Worm (Caenorhabditis elegans) whole organism, L1 larva: Measurements from ENCODE around the gene Y38C1AA.7.

Experiments
- C04F5.9 ChIP-seq: sonication (generic microtip); optimal IDR thresholded peaks from 2 replicates; lab custom pipeline; 2016; ENCODE audit warnings: missing genetic modification characterization, missing compliant biosample characterization
- F16B12.6 ChIP-seq: fragments of 150-350 bp; optimal IDR thresholded peaks from 2 replicates; lab custom pipeline; 2014; ENCODE audit warnings: missing biosample characterization, missing genetic modification characterization
- aha-1 ChIP-seq: fragments of 150-350 bp; optimal IDR thresholded peaks from 2 replicates; lab custom pipeline; 2014; ENCODE audit warnings: missing biosample characterization, missing genetic modification characterization
- alr-1 ChIP-seq: fragments of 200-800 bp; sonication (Bioruptor generic); optimal IDR thresholded peaks from 2 replicates; lab custom pipeline; 2018; ENCODE audit warnings: borderline replicate concordance, mild to moderate bottlenecking, missing genetic modification characterization, missing compliant biosample characterization
- aly-2 ChIP-seq: fragments of 150-350 bp; optimal IDR thresholded peaks from 2 replicates; lab custom pipeline; 2014; ENCODE audit warnings: missing biosample characterization, missing genetic modification characterization
- ama-1 ChIP-seq: fragments of 150-350 bp; optimal IDR thresholded peaks from 2 replicates; lab custom pipeline; 2014
- blmp-1 ChIP-seq: fragments of 150-350 bp; optimal IDR thresholded peaks from 2 replicates; lab custom pipeline; 2014; ENCODE audit warnings: missing biosample characterization, missing genetic modification characterization
- ceh-63 ChIP-seq: fragments of 200-800 bp; sonication (Bioruptor generic); optimal IDR thresholded peaks from 2 replicates; lab custom pipeline; 2018; ENCODE audit warnings: mild to moderate bottlenecking, missing genetic modification characterization, missing compliant biosample characterization
- ceh-8 ChIP-seq: fragments of 200-800 bp; sonication (Bioruptor generic); optimal IDR thresholded peaks from 2 replicates; lab custom pipeline; 2018; ENCODE audit warnings: mild to moderate bottlenecking, missing genetic modification characterization, moderate library complexity, missing compliant biosample characterization
- ceh-82 ChIP-seq, 3 experiments: fragments of 150-350 bp in 1 of 3; sonication (generic microtip) in 2 of 3; optimal IDR thresholded peaks; 2 replicates each; lab custom pipeline; 2014 to 2017; ENCODE audit warnings: missing biosample characterization in 3 of 3, missing genetic modification characterization in 3 of 3
- ceh-88 ChIP-seq: fragments of 200-800 bp; sonication (Bioruptor generic); IDR thresholded peaks from 2 replicates; pipeline ENCODE4 v1.3.6; 2022; ENCODE audit warnings: missing genetic modification characterization, missing compliant biosample characterization
- ceh-90 ChIP-seq: sonication (generic microtip); optimal IDR thresholded peaks from 2 replicates; lab custom pipeline; 2016; ENCODE audit warnings: missing genetic modification characterization, missing compliant biosample characterization
- dsc-1 ChIP-seq: sonication (generic microtip); optimal IDR thresholded peaks from 2 replicates; lab custom pipeline; 2016; ENCODE audit warnings: mild to moderate bottlenecking, missing genetic modification characterization, missing compliant biosample characterization
- ets-5 ChIP-seq: fragments of 200-800 bp; sonication (Bioruptor generic); IDR thresholded peaks from 2 replicates; pipeline ENCODE4 v1.3.6; 2022; ENCODE audit warnings: missing genetic modification characterization, missing compliant biosample characterization
- fkh-10 ChIP-seq: sonication (generic microtip); optimal IDR thresholded peaks from 2 replicates; lab custom pipeline; 2017; ENCODE audit warnings: missing biosample characterization, missing genetic modification reagents, missing genetic modification characterization
- fkh-4 ChIP-seq: sonication (generic microtip); optimal IDR thresholded peaks from 2 replicates; lab custom pipeline; 2016; ENCODE audit warnings: missing compliant biosample characterization, missing genetic modification characterization, borderline replicate concordance
- fkh-8 ChIP-seq: sonication (generic microtip); optimal IDR thresholded peaks from 2 replicates; lab custom pipeline; 2016; ENCODE audit warnings: mild to moderate bottlenecking, missing genetic modification characterization, missing compliant biosample characterization
- hlh-4 ChIP-seq: sonication (generic microtip); optimal IDR thresholded peaks from 2 replicates; lab custom pipeline; 2016; ENCODE audit warnings: mild to moderate bottlenecking, missing genetic modification characterization, missing compliant biosample characterization
- hpl-2 ChIP-seq: fragments of 150-350 bp; optimal IDR thresholded peaks from 2 replicates; lab custom pipeline; 2014; ENCODE audit warnings: missing biosample characterization, missing genetic modification reagents, missing genetic modification characterization
- irx-1 ChIP-seq: sonication (generic microtip); optimal IDR thresholded peaks from 2 replicates; lab custom pipeline; 2016; ENCODE audit warnings: missing genetic modification characterization, missing compliant biosample characterization
- jun-1 ChIP-seq: fragments of 150-350 bp; optimal IDR thresholded peaks from 2 replicates; lab custom pipeline; 2014; ENCODE audit warnings: missing biosample characterization, missing genetic modification reagents, missing genetic modification characterization
- lin-13 ChIP-seq: fragments of 150-350 bp; optimal IDR thresholded peaks from 2 replicates; lab custom pipeline; 2014; ENCODE audit warnings: missing biosample characterization, missing genetic modification reagents, missing genetic modification characterization
- lin-15B ChIP-seq: fragments of 150-350 bp; sonication (generic microtip); optimal IDR thresholded peaks from 3 replicates; lab custom pipeline; 2014; ENCODE audit warnings: missing biosample characterization, missing genetic modification characterization
- lin-35 ChIP-seq, 2 experiments: fragments of 150-350 bp; optimal IDR thresholded peaks; 2 replicates each; lab custom pipeline; 2014; ENCODE audit warnings: missing biosample characterization in 2 of 2, missing genetic modification characterization in 2 of 2, missing genetic modification reagents in 2 of 2
- lin-39 ChIP-seq: fragments of 150-350 bp; optimal IDR thresholded peaks from 2 replicates; lab custom pipeline; 2014; ENCODE audit warnings: missing biosample characterization, missing genetic modification reagents, missing genetic modification characterization
- lir-3 ChIP-seq: sonication (generic microtip); optimal IDR thresholded peaks from 2 replicates; lab custom pipeline; 2016; ENCODE audit warnings: mild to moderate bottlenecking, missing genetic modification characterization, moderate library complexity, missing compliant biosample characterization; ENCODE audit not compliant: poor library complexity
- lsy-2 ChIP-seq, 2 experiments: fragments of 150-350 bp; optimal IDR thresholded peaks; 2 replicates each; lab custom pipeline; 2014; ENCODE audit warnings: missing biosample characterization in 2 of 2, missing genetic modification characterization in 2 of 2
- mdl-1 ChIP-seq, 2 experiments: fragments of 150-350 bp; optimal IDR thresholded peaks; 2 replicates each; lab custom pipeline; 2014 to 2017; ENCODE audit warnings: missing biosample characterization in 2 of 2, missing genetic modification characterization in 2 of 2, inconsistent platforms in 1 of 2
- mef-2 ChIP-seq: fragments of 150-350 bp; optimal IDR thresholded peaks from 2 replicates; lab custom pipeline; 2014; ENCODE audit warnings: missing biosample characterization, missing genetic modification characterization
- mep-1 ChIP-seq: fragments of 150-350 bp; optimal IDR thresholded peaks from 2 replicates; lab custom pipeline; 2014; ENCODE audit warnings: missing biosample characterization, missing genetic modification characterization
- nhr-12 ChIP-seq: sonication (generic microtip); optimal IDR thresholded peaks from 2 replicates; lab custom pipeline; 2017; ENCODE audit warnings: missing biosample characterization, missing genetic modification characterization
- nhr-237 ChIP-seq: fragments of 150-350 bp; optimal IDR thresholded peaks from 2 replicates; lab custom pipeline; 2014; ENCODE audit warnings: missing biosample characterization, missing genetic modification characterization
- nhr-76 ChIP-seq: sonication (generic microtip); optimal IDR thresholded peaks from 2 replicates; lab custom pipeline; 2017; ENCODE audit warnings: missing biosample characterization, missing genetic modification characterization
- nhr-77 ChIP-seq: fragments of 150-350 bp; optimal IDR thresholded peaks from 2 replicates; lab custom pipeline; 2014; ENCODE audit warnings: missing biosample characterization, missing genetic modification characterization
- nhr-85 ChIP-seq: sonication (generic microtip); peaks from one replicate; lab custom pipeline; 2016; ENCODE audit warnings: missing genetic modification characterization, inconsistent platforms, missing compliant biosample characterization
- pag-3 ChIP-seq: sonication (generic microtip); optimal IDR thresholded peaks from 2 replicates; lab custom pipeline; 2017; ENCODE audit warnings: missing genetic modification characterization, mild to moderate bottlenecking, missing compliant biosample characterization, antibody characterized with exemption, borderline replicate concordance; ENCODE audit not compliant: insufficient read depth
- rnt-1 ChIP-seq: sonication (generic microtip); optimal IDR thresholded peaks from 2 replicates; lab custom pipeline; 2016; ENCODE audit warnings: mild to moderate bottlenecking, missing genetic modification characterization, moderate library complexity, missing compliant biosample characterization
- skn-1 ChIP-seq: fragments of 150-350 bp; optimal IDR thresholded peaks from 2 replicates; lab custom pipeline; 2014; ENCODE audit warnings: missing biosample characterization, missing genetic modification characterization
- snpc-4 ChIP-seq: fragments of 150-350 bp; optimal IDR thresholded peaks from 2 replicates; lab custom pipeline; 2014; ENCODE audit warnings: missing biosample characterization, missing genetic modification characterization
- snu-23 ChIP-seq: sonication (generic microtip); optimal IDR thresholded peaks from 2 replicates; lab custom pipeline; 2016; ENCODE audit warnings: missing genetic modification characterization, missing compliant biosample characterization
- tbx-2 ChIP-seq: sonication (generic microtip); optimal IDR thresholded peaks from 2 replicates; lab custom pipeline; 2016; ENCODE audit warnings: missing genetic modification characterization, missing compliant biosample characterization
- tlp-1 ChIP-seq: fragments of 150-350 bp; optimal IDR thresholded peaks from 2 replicates; lab custom pipeline; 2014; ENCODE audit warnings: missing biosample characterization, missing genetic modification characterization
- unc-130 ChIP-seq: fragments of 150-350 bp; optimal IDR thresholded peaks from 2 replicates; lab custom pipeline; 2017; ENCODE audit warnings: missing biosample characterization, missing genetic modification characterization, inconsistent platforms
- unc-62 ChIP-seq: fragments of 150-350 bp; optimal IDR thresholded peaks from 2 replicates; lab custom pipeline; 2014; ENCODE audit warnings: missing biosample characterization, missing genetic modification reagents, missing genetic modification characterization
- zip-4 ChIP-seq: fragments of 200-800 bp; sonication (Bioruptor generic); optimal IDR thresholded peaks from 2 replicates; lab custom pipeline; 2018; ENCODE audit warnings: mild to moderate bottlenecking, missing genetic modification characterization, moderate library complexity, missing compliant biosample characterization

Gene Y38C1AA.7

DNA sequence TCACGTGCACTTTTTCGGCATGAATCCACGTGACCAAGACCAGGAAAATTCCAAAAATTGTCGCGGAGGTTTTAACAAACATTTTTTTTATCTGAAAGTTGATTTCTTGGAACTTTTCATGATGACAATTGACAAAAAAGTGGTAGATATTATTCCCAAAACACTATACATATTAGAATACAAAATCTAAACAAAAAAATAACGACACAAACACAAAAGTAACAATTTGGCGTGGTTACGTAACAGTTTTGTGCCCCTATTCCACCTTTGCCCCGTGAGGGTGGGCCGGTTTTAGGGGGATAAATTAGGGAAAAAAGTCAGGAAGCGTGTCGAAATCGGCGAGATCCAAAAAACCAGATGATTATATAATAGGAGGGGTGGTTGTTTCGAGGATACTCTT is 953 bp upstream of the Y38C1AA.7 start, which contains the start of gene gegf-1:
TSS of gene gegf-1 (minus strand) at position 101 of the 400 bp plus-strand sequence.
- TF ChIP-seq unc-62 = no peak
- no peak for TF ChIP-seq lir-3
- no peak for TF ChIP-seq snu-23 (GFP tag; lab: Kevin White, UChicago)
- TF ChIP-seq dsc-1 = no peak
- TF ChIP-seq irx-1 (tag; lab: Kevin White, UChicago) = no peak
- no peak for TF ChIP-seq fkh-4 (tag; lab: Kevin White, UChicago)
- no peak for TF ChIP-seq lin-13
- no peak for TF ChIP-seq ama-1 (lab: Kevin White, UChicago)
- TF ChIP-seq ets-5 (GFP tag; lab: Robert Waterston, UW) = no peak
- TF ChIP-seq unc-130 (tag; lab: Kevin White, UChicago) = no peak
- TF ChIP-seq tbx-2 (tag; lab: Kevin White, UChicago) = no peak
- TF ChIP-seq nhr-76 (tag; lab: Kevin White, UChicago) = no peak
- TF ChIP-seq ceh-8 = no peak
- TF ChIP-seq, all 84 proteins: peak for 0

DNA sequence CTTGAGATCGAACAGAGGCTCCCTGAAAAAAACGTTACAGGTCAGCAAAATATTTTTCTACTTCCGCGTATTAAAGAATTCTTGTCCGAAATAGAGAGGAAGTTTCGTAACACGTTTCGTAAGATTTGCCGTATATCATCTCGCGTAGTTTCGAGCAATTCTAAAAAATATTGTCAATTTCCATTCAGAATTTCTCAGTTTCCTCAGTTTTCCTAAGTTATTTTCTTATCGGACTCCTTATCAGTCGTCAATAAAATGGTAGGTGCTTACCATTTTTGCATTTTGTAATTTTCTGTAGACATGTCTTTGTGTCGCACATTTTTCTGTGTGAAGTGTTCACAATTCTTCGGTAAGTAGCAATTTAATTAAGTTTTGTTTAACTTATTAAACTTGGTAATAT is 1.1 kb downstream of the Y38C1AA.7 start, which contains the start of gene Y38C1AA.19:
TSS of gene Y38C1AA.19 (plus strand) at position 301 of the 400 bp plus-strand sequence.
- no peak for TF ChIP-seq lir-3
- no peak for TF ChIP-seq pag-3 (tag; lab: Kevin White, UChicago)
- TF ChIP-seq lin-15B (tag; lab: Kevin White, UChicago) = no peak
- no peak for TF ChIP-seq nhr-85 (tag; lab: Kevin White, UChicago)
- TF ChIP-seq alr-1 = no peak
- TF ChIP-seq C04F5.9 (tag; lab: Kevin White, UChicago) = no peak
- no peak for TF ChIP-seq zip-4 (GFP tag; lab: Kevin White, UChicago)
- no peak for TF ChIP-seq fkh-8 (tag; lab: Kevin White, UChicago)
- no peak for TF ChIP-seq ceh-8
- TF ChIP-seq ceh-88 = no peak
- no peak for TF ChIP-seq lin-35 (GFP tag; optimal IDR thresholded peaks at IDR 0.05; lab: Kevin White, UChicago)
- no peak for TF ChIP-seq ama-1 (lab: Kevin White, UChicago)
- no peak for TF ChIP-seq hlh-4 (tag; lab: Kevin White, UChicago)
- no peak for TF ChIP-seq lin-13
- TF ChIP-seq, all 84 proteins: peak for 0

DNA sequence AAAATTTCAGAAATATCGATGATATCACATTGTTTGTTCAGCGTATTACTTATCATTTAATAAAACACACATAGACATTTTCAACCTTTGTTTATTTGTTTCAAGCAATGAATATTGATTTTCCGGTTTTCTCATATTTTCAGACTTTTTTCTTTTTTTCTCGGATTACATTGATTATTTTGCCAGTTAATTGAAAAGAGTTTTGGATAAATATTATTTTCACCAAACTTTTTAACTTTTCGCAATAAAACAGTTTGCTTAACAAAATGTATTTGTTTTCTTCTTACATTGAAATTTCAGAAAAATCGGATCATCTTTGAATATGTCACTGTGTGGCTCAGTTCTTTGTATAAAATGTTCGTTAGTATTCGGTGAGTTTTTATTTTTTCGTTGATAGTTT is 3.8 kb downstream of the Y38C1AA.7 start, which contains the start of gene Y38C1AA.6:
TSS of gene Y38C1AA.6 (plus strand) at position 301 of the 400 bp plus-strand sequence.
- TF ChIP-seq nhr-85 (tag; lab: Kevin White, UChicago) (no peak), aha-1 (tag; lab: Kevin White, UChicago) (no peak), skn-1 (no peak), mef-2 (no peak), aly-2 (no peak), nhr-77 (tag; lab: Kevin White, UChicago) (no peak), fkh-10 (GFP tag; lab: Kevin White, UChicago) (no peak), irx-1 (tag; lab: Kevin White, UChicago) (no peak), ceh-63 (no peak), ceh-90 (no peak), F16B12.6 (no peak), tlp-1 (no peak), hpl-2 (GFP tag; lab: Kevin White, UChicago) (no peak), pag-3 (tag; lab: Kevin White, UChicago) (no peak), nhr-237 (tag; lab: Kevin White, UChicago) (no peak), jun-1 (no peak), rnt-1 (tag; lab: Kevin White, UChicago) (no peak), ceh-88 (no peak), mep-1 (no peak), mdl-1 (tag; optimal IDR thresholded peaks at IDR 0.05; lab: Kevin White, UChicago) (no peak)

DNA sequence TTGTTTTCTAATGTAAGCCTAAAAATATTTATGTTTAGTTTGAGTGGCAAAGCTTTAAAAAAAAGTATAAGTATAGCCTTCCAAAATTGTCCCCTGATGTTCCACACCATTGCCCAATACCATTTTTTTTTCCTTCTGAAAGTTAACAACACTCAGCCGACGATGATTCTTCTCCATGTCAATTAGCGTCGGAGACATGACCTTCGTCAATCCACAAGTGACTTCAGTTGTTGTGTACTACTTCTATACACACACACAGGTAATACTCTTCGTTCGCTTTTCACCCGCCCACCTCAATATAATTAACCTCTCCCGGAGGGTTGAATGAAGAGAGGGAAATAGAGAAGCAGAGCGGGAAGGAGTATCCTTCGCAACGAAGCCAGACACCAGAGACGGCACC is 6.0 kb downstream of the Y38C1AA.7 start, which contains the start of gene cutl-24:
TSS of gene cutl-24 (plus strand) at position 301 of the 400 bp plus-strand sequence.
- no peak for TF ChIP-seq lin-39 (tag; lab: Kevin White, UChicago)
- TF ChIP-seq nhr-12 (tag; lab: Kevin White, UChicago) = no peak
- peak; percentile 61 for TF ChIP-seq nhr-85 (tag; lab: Kevin White, UChicago)
- TF ChIP-seq lsy-2 (tag; optimal IDR thresholded peaks at IDR 0.05; lab: Kevin White, UChicago) = no peak
- peak; percentile 18 for TF ChIP-seq blmp-1
- TF ChIP-seq tbx-2 (tag; lab: Kevin White, UChicago) = no peak
- no peak for TF ChIP-seq ceh-82 (tag; optimal IDR thresholded peaks at IDR 0.05; lab: Kevin White, UChicago)
- no peak for TF ChIP-seq ceh-63
- no peak for TF ChIP-seq snpc-4 (tag; lab: Kevin White, UChicago)
